Fruit fly (Drosophila melanogaster) whole organism, embryonic: ENCODE measurements around the gene BuGZ.
A peak's percentile ranks its signal among the peaks of the same experiment; 100 is the strongest.

Experiments used
- Awh ChIP-seq: fragments of 200-800 bp; sonication (Bioruptor generic); IDR thresholded peaks from 2 replicates; pipeline ENCODE4, ENCODE4 v1.3.6; 2022; ENCODE audit warnings: missing biosample characterization, missing genetic modification characterization
- BtbVII ChIP-seq: fragments of 200-800 bp; sonication (Bioruptor generic); optimal IDR thresholded peaks from 3 replicates; lab custom pipeline; 2017; ENCODE audit warnings: missing biosample characterization, mild to moderate bottlenecking, missing genetic modification characterization
- CG11560 ChIP-seq: fragments of 200-800 bp; sonication (Bioruptor generic); IDR thresholded peaks from 3 replicates; pipeline ENCODE4 v1.3.6; 2022; ENCODE audit warnings: missing biosample characterization, missing genetic modification characterization
- CG12391 ChIP-seq: fragments of 200-800 bp; sonication (Bioruptor generic); optimal IDR thresholded peaks from 3 replicates; lab custom pipeline; 2018; ENCODE audit warnings: missing biosample characterization, mild to moderate bottlenecking, missing genetic modification characterization, moderate library complexity
- CG13287 ChIP-seq: fragments of 200-800 bp; sonication (Bioruptor generic); IDR thresholded peaks from 2 replicates; pipeline ENCODE4 v1.3.6; 2022; ENCODE audit warnings: missing biosample characterization, missing genetic modification characterization; ENCODE audit not compliant: partially characterized antibody
- CG13296 ChIP-seq: fragments of 200-800 bp; sonication (Bioruptor generic); optimal IDR thresholded peaks from 3 replicates; lab custom pipeline; 2018; ENCODE audit warnings: missing biosample characterization, mild to moderate bottlenecking, missing genetic modification characterization
- CG13424 ChIP-seq: fragments of 200-800 bp; sonication (Bioruptor generic); optimal IDR thresholded peaks from 2 replicates; lab custom pipeline; 2019; ENCODE audit warnings: missing biosample characterization, mild to moderate bottlenecking, missing genetic modification characterization, moderate library complexity
- CG13624 ChIP-seq: fragments of 200-800 bp; sonication (Bioruptor generic); optimal IDR thresholded peaks from 2 replicates; lab custom pipeline; 2016; ENCODE audit warnings: missing biosample characterization, missing genetic modification characterization
- CG13775 ChIP-seq: fragments of 200-800 bp; sonication (Bioruptor generic); optimal IDR thresholded peaks from 3 replicates; lab custom pipeline; 2017; ENCODE audit warnings: missing biosample characterization, mild to moderate bottlenecking, missing genetic modification characterization
- CG14860 ChIP-seq: fragments of 200-800 bp; sonication (Bioruptor generic); IDR thresholded peaks from 3 replicates; pipeline ENCODE4 v1.3.6; 2022; ENCODE audit warnings: missing biosample characterization, missing genetic modification characterization; ENCODE audit not compliant: partially characterized antibody
- CG14965 ChIP-seq: fragments of 200-800 bp; sonication (Bioruptor generic); optimal IDR thresholded peaks from 2 replicates; lab custom pipeline; 2016; ENCODE audit warnings: missing biosample characterization, missing genetic modification characterization, borderline replicate concordance
- CG17328 ChIP-seq: fragments of 200-800 bp; sonication (Bioruptor generic); IDR thresholded peaks from 2 replicates; pipeline ENCODE4 v1.3.6; 2022; ENCODE audit warnings: missing biosample characterization, missing genetic modification characterization
- CG2712 ChIP-seq: fragments of 200-800 bp; optimal IDR thresholded peaks from 3 replicates; lab custom pipeline; 2019; ENCODE audit warnings: missing biosample characterization, mild to moderate bottlenecking, missing genetic modification characterization, moderate library complexity
- CG34376 ChIP-seq: fragments of 200-800 bp; sonication (Bioruptor generic); optimal IDR thresholded peaks from 2 replicates; lab custom pipeline; 2018; ENCODE audit warnings: missing biosample characterization, mild to moderate bottlenecking, missing genetic modification characterization
- CG4328 ChIP-seq: fragments of 200-800 bp; sonication (Bioruptor generic); optimal IDR thresholded peaks from 3 replicates; lab custom pipeline; 2017; ENCODE audit warnings: missing biosample characterization, missing genetic modification reagents, missing genetic modification characterization
- CG4404 ChIP-seq: fragments of 200-800 bp; sonication (Bioruptor generic); IDR thresholded peaks from 2 replicates; pipeline ENCODE4 v1.3.6; 2022; ENCODE audit warnings: missing biosample characterization, missing genetic modification characterization
- CG8089 ChIP-seq: fragments of 200-800 bp; sonication (Bioruptor generic); optimal IDR thresholded peaks from 3 replicates; lab custom pipeline; 2016; ENCODE audit warnings: missing biosample characterization, missing genetic modification characterization
- CG8924 ChIP-seq: fragments of 200-800 bp; optimal IDR thresholded peaks from 3 replicates; lab custom pipeline; 2019; ENCODE audit warnings: missing biosample characterization, mild to moderate bottlenecking, missing genetic modification characterization, moderate library complexity
- Chrac-16 ChIP-seq: fragments of 200-800 bp; sonication (Bioruptor generic); optimal IDR thresholded peaks from 3 replicates; lab custom pipeline; 2016; ENCODE audit warnings: missing biosample characterization, missing genetic modification characterization
- Dll ChIP-seq: fragments of 200-800 bp; sonication (Bioruptor generic); IDR thresholded peaks from 4 replicates; pipeline ENCODE4 v1.3.6; 2022; ENCODE audit warnings: missing biosample characterization, missing genetic modification characterization; ENCODE audit not compliant: partially characterized antibody
- Doc3 ChIP-seq: fragments of 200-800 bp; sonication (Bioruptor generic); IDR thresholded peaks from 3 replicates; pipeline ENCODE4 v1.3.6; 2022; ENCODE audit warnings: missing biosample characterization, missing genetic modification characterization; ENCODE audit not compliant: partially characterized antibody
- ERR ChIP-seq: fragments of 200-800 bp; sonication (Bioruptor generic); optimal IDR thresholded peaks from 2 replicates; lab custom pipeline; 2016; ENCODE audit warnings: missing biosample characterization, missing genetic modification characterization
- Fer2 ChIP-seq: fragments of 200-800 bp; sonication (Bioruptor generic); optimal IDR thresholded peaks from 2 replicates; lab custom pipeline; 2018; ENCODE audit warnings: missing biosample characterization, mild to moderate bottlenecking, missing genetic modification characterization, moderate library complexity
- Gug ChIP-seq: fragments of 200-800 bp; sonication (Bioruptor generic); IDR thresholded peaks from 4 replicates; pipeline ENCODE4 v1.3.6; 2022; ENCODE audit warnings: missing biosample characterization, missing genetic modification characterization
- HLH4C ChIP-seq: fragments of 200-800 bp; sonication (Bioruptor generic); IDR thresholded peaks from 3 replicates; pipeline ENCODE4 v1.3.6; 2022; ENCODE audit warnings: missing biosample characterization, missing genetic modification characterization; ENCODE audit not compliant: partially characterized antibody
- MESR4 ChIP-seq: fragments of 200-800 bp; sonication (Bioruptor generic); optimal IDR thresholded peaks from 2 replicates; lab custom pipeline; 2018; ENCODE audit warnings: missing biosample characterization, mild to moderate bottlenecking, missing genetic modification characterization, moderate library complexity
- Myb ChIP-seq: fragments of 200-800 bp; sonication (Bioruptor generic); optimal IDR thresholded peaks from 2 replicates; lab custom pipeline; 2016; ENCODE audit warnings: missing biosample characterization, missing genetic modification characterization
- Pdp1 ChIP-seq, 2 experiments: fragments of 200-800 bp; sonication (Bioruptor generic); optimal IDR thresholded peaks; 3 replicates each; lab custom pipeline; 2016; ENCODE audit warnings: missing biosample characterization in 2 of 2, missing genetic modification characterization in 2 of 2, mild to moderate bottlenecking in 1 of 2, moderate library complexity in 1 of 2
- Sry-δ ChIP-seq: fragments of 200-800 bp; sonication (Bioruptor generic); optimal IDR thresholded peaks from 2 replicates; lab custom pipeline; 2016; ENCODE audit warnings: missing biosample characterization, missing genetic modification characterization
- ab ChIP-seq: fragments of 200-800 bp; sonication (Bioruptor generic); optimal IDR thresholded peaks from 2 replicates; lab custom pipeline; 2016; ENCODE audit warnings: missing biosample characterization, missing genetic modification characterization
- cg ChIP-seq: fragments of 200-800 bp; sonication (Bioruptor generic); optimal IDR thresholded peaks from 3 replicates; lab custom pipeline; 2019; ENCODE audit warnings: missing biosample characterization, mild to moderate bottlenecking, missing genetic modification characterization, moderate library complexity
- chinmo ChIP-seq: fragments of 200-800 bp; sonication (Bioruptor generic); IDR thresholded peaks from 4 replicates; pipeline ENCODE4 v1.3.6; 2022; ENCODE audit warnings: missing biosample characterization, missing genetic modification characterization; ENCODE audit not compliant: partially characterized antibody
- ci ChIP-seq: fragments of 200-800 bp; sonication (Bioruptor generic); IDR thresholded peaks from 3 replicates; pipeline ENCODE4 v1.3.6; 2022; ENCODE audit warnings: missing biosample characterization, missing genetic modification characterization
- dati ChIP-seq: fragments of 200-800 bp; sonication (Bioruptor generic); IDR thresholded peaks from 2 replicates; pipeline ENCODE4 v1.3.6; 2022; ENCODE audit warnings: missing biosample characterization, missing genetic modification characterization
- fd3F ChIP-seq: fragments of 200-800 bp; sonication (Bioruptor generic); optimal IDR thresholded peaks from 2 replicates; lab custom pipeline; 2018; ENCODE audit warnings: missing biosample characterization, mild to moderate bottlenecking, missing genetic modification characterization, moderate library complexity
- gfzf ChIP-seq: fragments of 200-800 bp; sonication (Bioruptor generic); optimal IDR thresholded peaks from 2 replicates; lab custom pipeline; 2016; ENCODE audit warnings: missing biosample characterization, mild to moderate bottlenecking, missing genetic modification characterization, moderate library complexity
- knrl ChIP-seq: fragments of 200-800 bp; sonication (Bioruptor generic); IDR thresholded peaks from 3 replicates; pipeline ENCODE4 v1.3.6; 2022; ENCODE audit warnings: missing biosample characterization, missing genetic modification characterization; ENCODE audit not compliant: partially characterized antibody
- luna ChIP-seq: fragments of 200-800 bp; sonication (Bioruptor generic); optimal IDR thresholded peaks from 2 replicates; lab custom pipeline; 2016; ENCODE audit warnings: missing biosample characterization, missing genetic modification characterization
- mirr ChIP-seq: fragments of 200-800 bp; sonication (Bioruptor generic); optimal IDR thresholded peaks from 3 replicates; lab custom pipeline; 2018; ENCODE audit warnings: missing biosample characterization, mild to moderate bottlenecking, missing genetic modification characterization
- nerfin-2 ChIP-seq: fragments of 200-800 bp; sonication (Bioruptor generic); IDR thresholded peaks from 2 replicates; pipeline ENCODE4 v1.3.6; 2022; ENCODE audit warnings: missing biosample characterization, missing genetic modification characterization; ENCODE audit not compliant: partially characterized antibody
- nom ChIP-seq: fragments of 200-800 bp; sonication (Bioruptor generic); optimal IDR thresholded peaks from 2 replicates; lab custom pipeline; 2017; ENCODE audit warnings: missing biosample characterization, missing genetic modification characterization, mild to moderate bottlenecking, moderate library complexity, missing genetic modification reagents
- pho ChIP-seq: fragments of 200-800 bp; sonication (Bioruptor generic); optimal IDR thresholded peaks from 2 replicates; lab custom pipeline; 2016; ENCODE audit warnings: missing biosample characterization, missing genetic modification characterization
- prd ChIP-seq, 3 experiments: fragments of >200 bp in 2 of 3; fragments of 200-800 bp in 1 of 3; sonication (Bioruptor generic) in 1 of 3; optimal IDR thresholded peaks in 2 of 3; IDR thresholded peaks in 1 of 3; 2 replicates in 2 of 3; 3 replicates in 1 of 3; pipeline versions ENCODE4 v1.3.6 to Lab custom; 2017 to 2022; ENCODE audit warnings: missing biosample characterization in 1 of 3, missing genetic modification characterization in 1 of 3
- so ChIP-seq: fragments of 200-800 bp; sonication (Bioruptor generic); IDR thresholded peaks from 3 replicates; pipeline ENCODE4 v1.3.6; 2022; ENCODE audit warnings: missing biosample characterization, missing genetic modification characterization
- stwl ChIP-seq: fragments of 200-800 bp; sonication (Bioruptor generic); optimal IDR thresholded peaks from 3 replicates; lab custom pipeline; 2018; ENCODE audit warnings: missing biosample characterization, mild to moderate bottlenecking, missing genetic modification characterization, moderate library complexity
- sug ChIP-seq: fragments of 200-800 bp; optimal IDR thresholded peaks from 2 replicates; lab custom pipeline; 2019; ENCODE audit warnings: missing biosample characterization, mild to moderate bottlenecking, missing genetic modification characterization, moderate library complexity
- tll ChIP-seq, 2 experiments: fragments of 200-800 bp in 1 of 2; fragments of >200 bp in 1 of 2; sonication (Bioruptor generic) in 1 of 2; optimal IDR thresholded peaks; 2 replicates each; lab custom pipeline; 2017 to 2019; ENCODE audit warnings: missing biosample characterization in 2 of 2, missing genetic modification characterization in 2 of 2, mild to moderate bottlenecking in 1 of 2, moderate library complexity in 1 of 2
- ttk ChIP-seq: fragments of 200-800 bp; sonication (Bioruptor generic); IDR thresholded peaks from 2 replicates; pipeline ENCODE4 v2.1.2; 2022; ENCODE audit warnings: missing biosample characterization, missing genetic modification characterization

Gene BuGZ

DNA sequence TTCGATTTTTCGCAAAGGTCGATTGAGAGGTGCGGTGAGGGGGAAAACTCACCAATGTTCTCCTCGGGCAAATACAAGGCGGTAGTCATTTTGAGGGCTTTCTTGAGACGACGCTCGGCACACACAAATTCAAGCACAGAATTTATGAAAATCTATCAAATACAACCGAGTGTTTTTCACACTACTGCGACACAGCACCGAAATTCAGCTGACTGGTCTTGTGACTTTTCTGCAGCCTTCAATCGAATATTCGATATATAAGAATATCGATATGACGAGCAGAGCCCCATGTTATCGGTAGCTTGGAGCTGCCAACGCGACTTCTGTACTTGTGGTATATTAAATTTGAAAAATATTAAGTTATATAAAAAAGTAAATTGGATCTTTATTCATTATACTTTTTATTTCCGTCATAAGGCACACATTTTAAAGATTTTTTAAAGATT is 15.6 kb upstream of the BuGZ start, which contains the start of gene VhaSFD (continued):
- peak; percentile 23 for TF ChIP-seq CG13296 (GFP tag; lab: Kevin White, UChicago)
- TF ChIP-seq chinmo (GFP tag; lab: Robert Waterston, UW): peak; percentile 80; the same call in 3 of the 4 replicates
- TF ChIP-seq Myb: peak; percentile 3
- TF ChIP-seq CG13424 (tag; lab: Kevin White, UChicago): peak; percentile 5
- TF ChIP-seq ttk (GFP tag; lab: Robert Waterston, UW): no peak
- no peak for TF ChIP-seq Chrac-16 (GFP tag; lab: Kevin White, UChicago)
- no peak for TF ChIP-seq CG14965
- peak; percentile 62 for TF ChIP-seq sug (tag; lab: Kevin White, UChicago)
- TF ChIP-seq CG8089: no peak
- peak; percentile 67 for TF ChIP-seq Doc3 (GFP tag; lab: Robert Waterston, UW)
- TF ChIP-seq Gug (GFP tag; lab: Robert Waterston, UW): 0 out of 4 replicates have a peak, but pooled peaks have one; percentile 7
- peak; percentile 44 for TF ChIP-seq CG12391 (tag; lab: Kevin White, UChicago)
- peak; percentile 40 for TF ChIP-seq CG13624 (GFP tag; lab: Kevin White, UChicago)
- TF ChIP-seq CG13287 (GFP tag; lab: Robert Waterston, UW): peak; percentile 83
- peak; percentile 69 for TF ChIP-seq Dll (GFP tag; lab: Robert Waterston, UW)
- TF ChIP-seq ERR (GFP tag; lab: Kevin White, UChicago): no peak
- peak; percentile 54 for TF ChIP-seq CG34376 (GFP tag; lab: Kevin White, UChicago)
- TF ChIP-seq CG17328: 0 out of 2 replicates have a peak, but pooled peaks have one; percentile 7
- TF ChIP-seq CG2712: peak; percentile 62
- no peak for TF ChIP-seq CG4404 (GFP tag; lab: Robert Waterston, UW)
- TF ChIP-seq Sry-δ (GFP tag; lab: Kevin White, UChicago): peak; percentile 23
- peak in 1 of 2 experiments; percentile 57 for TF ChIP-seq Pdp1 (GFP tag; optimal IDR thresholded peaks at IDR 0.05; lab: Kevin White, UChicago)
- peak; percentile 10 for TF ChIP-seq Fer2
- no peak for TF ChIP-seq prd (optimal IDR thresholded peaks at IDR 0.05; lab: Kevin White, UChicago)
- 0 out of 3 replicates have a peak, but pooled peaks have one; percentile 5 for TF ChIP-seq prd (GFP tag; IDR thresholded peaks at IDR 0.05; lab: Robert Waterston, UW)
- peak; percentile 75 for TF ChIP-seq cg
- peak; percentile 47; the same call in 2 of the 3 replicates for TF ChIP-seq CG14860 (GFP tag; lab: Robert Waterston, UW)
- TF ChIP-seq CG8924 (tag; lab: Kevin White, UChicago): peak; percentile 32
- TF ChIP-seq gfzf: peak; percentile 19
- no peak for TF ChIP-seq luna (GFP tag; lab: Kevin White, UChicago)
- no peak for TF ChIP-seq CG13775 (GFP tag; lab: Kevin White, UChicago)
- 0 out of 3 replicates have a peak, but pooled peaks have one; percentile 22 for TF ChIP-seq so (GFP tag; lab: Robert Waterston, UW)
- peak; percentile 76 for TF ChIP-seq nerfin-2 (GFP tag; lab: Robert Waterston, UW)
- peak; percentile 100 for TF ChIP-seq MESR4 (GFP tag; lab: Kevin White, UChicago)
- TF ChIP-seq ab (GFP tag; lab: Kevin White, UChicago): no peak
- TF ChIP-seq knrl: peak; percentile 68
- TF ChIP-seq ci (GFP tag; lab: Robert Waterston, UW): 0 out of 3 replicates have a peak, but pooled peaks have one; percentile 5
- peak; percentile 56 for TF ChIP-seq nom (GFP tag; lab: Kevin White, UChicago)
- TF ChIP-seq mirr (GFP tag; lab: Kevin White, UChicago): peak; percentile 33
- TF ChIP-seq BtbVII (GFP tag; lab: Kevin White, UChicago): peak; percentile 3
- peak; percentile 7 for TF ChIP-seq CG4328 (GFP tag; lab: Kevin White, UChicago)
- no peak for TF ChIP-seq Awh (GFP tag; lab: Robert Waterston, UW)
- peak in 1 of 2 experiments; percentile 31 for TF ChIP-seq tll (GFP tag; optimal IDR thresholded peaks at IDR 0.05; lab: Kevin White, UChicago)
- TF ChIP-seq HLH4C (GFP tag; lab: Robert Waterston, UW): peak; percentile 68
- peak; percentile 99 for TF ChIP-seq CG11560 (tag; lab: Robert Waterston, UW)
- TF ChIP-seq dati (GFP tag; lab: Robert Waterston, UW): no peak
- TF ChIP-seq pho: no peak
- TF ChIP-seq stwl (tag; lab: Kevin White, UChicago): peak; percentile 84
- TF ChIP-seq fd3F: peak; percentile 16
